Worm (Caenorhabditis elegans): ENCODE results near the gene abts-3.

DNA sequence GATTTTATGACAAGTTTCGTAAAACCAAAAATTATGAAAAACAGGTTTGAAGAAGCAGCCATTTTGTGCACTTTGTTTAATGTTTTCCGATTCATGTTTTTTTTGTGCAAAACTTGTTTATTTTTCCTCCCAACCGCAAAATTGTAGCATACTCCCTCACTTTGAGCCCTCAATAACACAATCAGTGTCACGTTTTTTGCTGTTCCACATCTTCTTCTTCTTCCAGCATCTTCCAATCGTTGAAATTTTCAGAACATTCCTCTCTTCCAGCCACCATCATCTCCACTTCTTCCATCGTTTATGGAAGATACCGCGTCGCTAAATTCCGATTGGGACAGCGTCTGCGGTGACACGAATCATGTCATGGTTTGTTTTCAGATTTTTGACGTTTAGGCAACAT, at the start of gene abts-3:
- TF ChIP-seq aha-1 (tag; optimal IDR thresholded peaks at IDR 0.05) (no peak), ces-1 (GFP tag; optimal IDR thresholded peaks at IDR 0.05) (no peak), swsn-7 (tag; optimal IDR thresholded peaks at IDR 0.05) (no peak), nhr-28 (tag; optimal IDR thresholded peaks at IDR 0.05) (no peak), nhr-77 (tag; optimal IDR thresholded peaks at IDR 0.05) (no peak), dpl-1 (GFP tag; optimal IDR thresholded peaks at IDR 0.05) (no peak), ama-1 (optimal IDR thresholded peaks at IDR 0.05) (no peak), ztf-11 (tag; optimal IDR thresholded peaks at IDR 0.05) (no peak), lsy-2 (tag; optimal IDR thresholded peaks at IDR 0.05) (no peak), C04F5.9 (tag; optimal IDR thresholded peaks at IDR 0.05) (no peak), nhr-11 (tag; optimal IDR thresholded peaks at IDR 0.05) (no peak), zag-1 (tag; optimal IDR thresholded peaks at IDR 0.05) (no peak)

Measured in whole organism, L1 larva.